Worm (Caenorhabditis elegans) whole organism, young adult: ENCODE data around the gene ZK899.2.
"Not testable (repeated sequence)": the region's sequence is repeated elsewhere in the genome, so short reads cannot be mapped to it uniquely, and the experiment has no call there.

Source experiments
- B0019.2 ChIP-seq: fragments of 200-800 bp; sonication (Bioruptor generic); conservative IDR thresholded peaks from 2 replicates; pipeline ENCODE4 v1.3.6; 2022; ENCODE audit warnings: missing genetic modification reagents, missing genetic modification characterization, missing compliant biosample characterization
- B0336.3 ChIP-seq: fragments of 200-800 bp; sonication (Bioruptor generic); IDR thresholded peaks from 2 replicates; pipeline ENCODE4 v1.3.6; 2022; ENCODE audit warnings: missing genetic modification characterization, missing compliant biosample characterization
- D2030.7 ChIP-seq: fragments of 200-800 bp; sonication (Bioruptor generic); IDR thresholded peaks from 2 replicates; pipeline ENCODE4 v1.3.6; 2022; ENCODE audit warnings: missing genetic modification reagents, missing genetic modification characterization, missing compliant biosample characterization
- F22D6.2 ChIP-seq: sonication (generic microtip); optimal IDR thresholded peaks from 2 replicates; lab custom pipeline; 2016; ENCODE audit warnings: mild to moderate bottlenecking, missing genetic modification characterization, missing compliant biosample characterization
- F33H1.4 ChIP-seq: fragments of 200-800 bp; sonication (Bioruptor generic); IDR thresholded peaks from 2 replicates; pipeline ENCODE4 v1.3.6; 2022; ENCODE audit warnings: missing genetic modification reagents, missing genetic modification characterization, missing compliant biosample characterization
- F52B5.7 ChIP-seq: sonication (generic microtip); optimal IDR thresholded peaks from 2 replicates; lab custom pipeline; 2016; ENCODE audit warnings: mild to moderate bottlenecking, missing genetic modification characterization, missing compliant biosample characterization
- F57C9.4 ChIP-seq: sonication (generic microtip); optimal IDR thresholded peaks from 2 replicates; lab custom pipeline; 2017; ENCODE audit warnings: mild to moderate bottlenecking, missing genetic modification characterization, missing compliant biosample characterization
- T26A5.8 ChIP-seq: sonication (generic microtip); optimal IDR thresholded peaks from 2 replicates; lab custom pipeline; 2016; ENCODE audit warnings: missing genetic modification characterization, missing compliant biosample characterization
- ama-1 ChIP-seq, 3 experiments: fragments of 150-350 bp in 1 of 3; sonication (generic microtip) in 2 of 3; optimal IDR thresholded peaks; 2 replicates each; lab custom pipeline; 2014 to 2018; ENCODE audit warnings: missing biosample characterization in 2 of 3, missing genetic modification characterization in 2 of 3, missing genetic modification reagents in 2 of 3
- aptf-2 ChIP-seq: fragments of 200-800 bp; sonication (Bioruptor generic); conservative IDR thresholded peaks from 2 replicates; pipeline ENCODE4 v1.3.6; 2022; ENCODE audit warnings: missing genetic modification reagents, missing genetic modification characterization, missing compliant biosample characterization
- atf-7 ChIP-seq: sonication (generic microtip); optimal IDR thresholded peaks from 2 replicates; lab custom pipeline; 2017; ENCODE audit warnings: mild to moderate bottlenecking, missing genetic modification characterization, missing compliant biosample characterization
- attf-3 ChIP-seq: fragments of 200-800 bp; sonication (Bioruptor generic); conservative IDR thresholded peaks from 2 replicates; pipeline ENCODE4 v1.3.6; 2022; ENCODE audit warnings: missing genetic modification reagents, missing genetic modification characterization, missing compliant biosample characterization
- attf-5 ChIP-seq: fragments of 200-800 bp; sonication (Bioruptor generic); optimal IDR thresholded peaks from 2 replicates; lab custom pipeline; 2018; ENCODE audit warnings: mild to moderate bottlenecking, missing genetic modification characterization, missing compliant biosample characterization
- bed-1 ChIP-seq: fragments of 200-800 bp; sonication (Bioruptor generic); IDR thresholded peaks from 2 replicates; pipeline ENCODE4 v1.3.6; 2022; ENCODE audit warnings: missing genetic modification reagents, missing genetic modification characterization, missing compliant biosample characterization
- cebp-1 ChIP-seq, 2 experiments: fragments of 200-800 bp in 1 of 2; sonication (Bioruptor generic) in 1 of 2; sonication (generic microtip) in 1 of 2; IDR thresholded peaks in 1 of 2; optimal IDR thresholded peaks in 1 of 2; 2 replicates each; pipeline versions ENCODE4 v1.3.6 to Lab custom; 2017 to 2022; ENCODE audit warnings: missing compliant biosample characterization in 2 of 2, missing genetic modification characterization in 2 of 2, mild to moderate bottlenecking in 1 of 2, missing genetic modification reagents in 1 of 2, moderate library complexity in 1 of 2
- cebp-2 ChIP-seq: fragments of 200-800 bp; sonication (Bioruptor generic); IDR thresholded peaks from 2 replicates; pipeline ENCODE4 v1.3.6; 2022; ENCODE audit warnings: missing genetic modification characterization, missing compliant biosample characterization
- ceh-91 ChIP-seq: fragments of 200-800 bp; sonication (Bioruptor generic); IDR thresholded peaks from 2 replicates; pipeline ENCODE4 v1.3.6; 2022; ENCODE audit warnings: missing genetic modification reagents, missing genetic modification characterization, missing compliant biosample characterization
- dpff-1 ChIP-seq: sonication (generic microtip); optimal IDR thresholded peaks from 2 replicates; lab custom pipeline; 2017; ENCODE audit warnings: mild to moderate bottlenecking, missing genetic modification characterization, missing compliant biosample characterization
- egl-44 ChIP-seq: fragments of 200-800 bp; sonication (Bioruptor generic); IDR thresholded peaks from 2 replicates; pipeline ENCODE4 v1.3.6; 2022; ENCODE audit warnings: missing genetic modification reagents, missing genetic modification characterization, missing compliant biosample characterization
- egrh-3 ChIP-seq: fragments of 200-800 bp; sonication (Bioruptor generic); IDR thresholded peaks from 2 replicates; pipeline ENCODE4 v1.3.6; 2022; ENCODE audit warnings: missing genetic modification reagents, missing genetic modification characterization, missing compliant biosample characterization
- ets-4 ChIP-seq: fragments of 200-800 bp; sonication (Bioruptor generic); optimal IDR thresholded peaks from 2 replicates; lab custom pipeline; 2018; ENCODE audit warnings: mild to moderate bottlenecking, missing genetic modification characterization, missing compliant biosample characterization
- hlh-12 ChIP-seq: sonication (generic microtip); optimal IDR thresholded peaks from 2 replicates; lab custom pipeline; 2016; ENCODE audit warnings: missing genetic modification characterization, missing compliant biosample characterization
- hmg-1.2 ChIP-seq: fragments of 200-800 bp; sonication (Bioruptor generic); IDR thresholded peaks from 2 replicates; pipeline ENCODE4 v1.3.6; 2022; ENCODE audit warnings: missing genetic modification reagents, missing genetic modification characterization, missing compliant biosample characterization
- hrde-1 ChIP-seq: sonication (generic microtip); optimal IDR thresholded peaks from 2 replicates; lab custom pipeline; 2016; ENCODE audit warnings: missing genetic modification characterization, mild to moderate bottlenecking, missing compliant biosample characterization, moderate library complexity, missing genotype, missing genetic modification reagents, borderline replicate concordance
- hsf-1 ChIP-seq: fragments of 200-800 bp; sonication (Bioruptor generic); IDR thresholded peaks from 2 replicates; pipeline ENCODE4 v1.3.6; 2022; ENCODE audit warnings: missing genetic modification reagents, missing genetic modification characterization, missing compliant biosample characterization
- let-526 ChIP-seq: fragments of 200-800 bp; sonication (Bioruptor generic); IDR thresholded peaks from 2 replicates; pipeline ENCODE4 v1.3.6; 2022; ENCODE audit warnings: missing genetic modification reagents, missing genetic modification characterization, missing compliant biosample characterization
- let-607 ChIP-seq, 2 experiments: fragments of 200-800 bp in 1 of 2; sonication (Bioruptor generic) in 1 of 2; sonication (generic microtip) in 1 of 2; optimal IDR thresholded peaks; 2 replicates each; lab custom pipeline; 2016 to 2018; ENCODE audit warnings: mild to moderate bottlenecking in 2 of 2, missing compliant biosample characterization in 2 of 2, missing genetic modification characterization in 2 of 2, moderate library complexity in 2 of 2, missing genotype in 1 of 2
- lsl-1 ChIP-seq: fragments of 200-800 bp; sonication (Bioruptor generic); optimal IDR thresholded peaks from 2 replicates; lab custom pipeline; 2018; ENCODE audit warnings: mild to moderate bottlenecking, missing genetic modification characterization, moderate library complexity, missing compliant biosample characterization
- mcd-1 ChIP-seq: fragments of 200-800 bp; sonication (Bioruptor generic); IDR thresholded peaks from 2 replicates; pipeline ENCODE4 v1.3.6; 2022; ENCODE audit warnings: missing genetic modification reagents, missing genetic modification characterization, missing compliant biosample characterization
- nhr-120 ChIP-seq: fragments of 200-800 bp; sonication (Bioruptor generic); IDR thresholded peaks from 2 replicates; pipeline ENCODE4 v1.3.6; 2022; ENCODE audit warnings: missing genetic modification characterization, missing compliant biosample characterization
- nhr-80 ChIP-seq: sonication (generic microtip); optimal IDR thresholded peaks from 2 replicates; lab custom pipeline; 2016; ENCODE audit warnings: missing genetic modification characterization, missing compliant biosample characterization
- pha-4 ChIP-seq: fragments of 150-350 bp; sonication (generic microtip); optimal IDR thresholded peaks from 2 replicates; lab custom pipeline; 2014; ENCODE audit warnings: missing biosample characterization, missing genetic modification reagents, missing genetic modification characterization
- rcor-1 ChIP-seq: fragments of 200-800 bp; sonication (Bioruptor generic); IDR thresholded peaks from 2 replicates; pipeline ENCODE4 v1.3.6; 2022; ENCODE audit warnings: missing genetic modification reagents, missing genetic modification characterization, missing compliant biosample characterization
- snpc-1.1 ChIP-seq: sonication (generic microtip); optimal IDR thresholded peaks from 2 replicates; lab custom pipeline; 2017; ENCODE audit warnings: missing genetic modification characterization, mild to moderate bottlenecking, missing compliant biosample characterization, antibody characterized with exemption, moderate library complexity, missing genotype, missing genetic modification reagents; ENCODE audit not compliant: insufficient read depth
- snpc-3.4 ChIP-seq: sonication (generic microtip); optimal IDR thresholded peaks from 2 replicates; lab custom pipeline; 2017; ENCODE audit warnings: missing genetic modification characterization, mild to moderate bottlenecking, missing compliant biosample characterization, antibody characterized with exemption, moderate library complexity, missing genotype, missing genetic modification reagents
- somi-1 ChIP-seq: fragments of 200-800 bp; sonication (Bioruptor generic); optimal IDR thresholded peaks from 2 replicates; lab custom pipeline; 2018; ENCODE audit warnings: mild to moderate bottlenecking, missing genetic modification characterization, missing compliant biosample characterization
- sptf-2 ChIP-seq: fragments of 200-800 bp; sonication (Bioruptor generic); optimal IDR thresholded peaks from 2 replicates; lab custom pipeline; 2018; ENCODE audit warnings: mild to moderate bottlenecking, missing genetic modification characterization, missing compliant biosample characterization
- tbp1 ChIP-seq: fragments of 200-800 bp; sonication (Bioruptor generic); optimal IDR thresholded peaks from 2 replicates; lab custom pipeline; 2018; ENCODE audit warnings: mild to moderate bottlenecking, missing genetic modification characterization, missing compliant biosample characterization
- tbx-9 ChIP-seq: sonication (generic microtip); optimal IDR thresholded peaks from 2 replicates; lab custom pipeline; 2016; ENCODE audit warnings: borderline replicate concordance, missing genetic modification characterization, inconsistent platforms, missing compliant biosample characterization
- ztf-18 ChIP-seq: sonication (generic microtip); optimal IDR thresholded peaks from 2 replicates; lab custom pipeline; 2016; ENCODE audit warnings: missing genotype, mild to moderate bottlenecking, missing genetic modification characterization, missing compliant biosample characterization

ZK899.2 gene

ce11 chrX:9465722-9466132 lies 13.9 kb upstream of the ZK899.2 start (continued):
- TF ChIP-seq hrde-1 (tag; lab: Kevin White, UChicago) (peak; percentile 30), ceh-91 (0 out of 2 replicates have a peak, but pooled peaks have one; percentile 9), ama-1 (optimal IDR thresholded peaks at IDR 0.05; lab: Kevin White, UChicago) (no peak), ama-1 (GFP tag; optimal IDR thresholded peaks at IDR 0.05; lab: Kevin White, UChicago) (peak in 1 of 2 experiments; percentile 60), B0019.2 (GFP tag; lab: Robert Waterston, UW) (no peak), aptf-2 (no peak), D2030.7 (GFP tag; lab: Robert Waterston, UW) (no peak), snpc-1.1 (tag; lab: Kevin White, UChicago) (no peak), F52B5.7 (tag; lab: Kevin White, UChicago) (peak; percentile 89), attf-3 (GFP tag; lab: Robert Waterston, UW) (peak; percentile 54), cebp-2 (peak; percentile 97; the same call in 1 of the 2 replicates), egrh-3 (GFP tag; lab: Robert Waterston, UW) (no peak), F33H1.4 (peak; percentile 10; the same call in 1 of the 2 replicates), sptf-2 (GFP tag; lab: Kevin White, UChicago) (peak; percentile 70), tbp1 (GFP tag; lab: Kevin White, UChicago) (peak; percentile 81), nhr-120 (GFP tag; lab: Robert Waterston, UW) (0 out of 2 replicates have a peak, but pooled peaks have one; percentile 82), tbx-9 (no peak), T26A5.8 (no peak), cebp-1 (GFP tag; IDR thresholded peaks at IDR 0.05; lab: Robert Waterston, UW) (peak; percentile 82), cebp-1 (tag; optimal IDR thresholded peaks at IDR 0.05; lab: Kevin White, UChicago) (peak; percentile 97), dpff-1 (peak; percentile 93), hsf-1 (GFP tag; lab: Robert Waterston, UW) (no peak), egl-44 (peak; percentile 85), let-607 (tag; optimal IDR thresholded peaks at IDR 0.05; lab: Kevin White, UChicago) (peak; percentile 69 to 94), ztf-18 (tag; lab: Kevin White, UChicago) (peak; percentile 64), hmg-1.2 (GFP tag; lab: Robert Waterston, UW) (peak; percentile 86), nhr-80 (tag; lab: Kevin White, UChicago) (peak; percentile 96), let-526 (GFP tag; lab: Robert Waterston, UW) (peak; percentile 79; the same call in 1 of the 2 replicates), somi-1 (peak; percentile 99), atf-7 (peak; percentile 99), attf-5 (GFP tag; lab: Kevin White, UChicago) (peak; percentile 70), F57C9.4 (tag; lab: Kevin White, UChicago) (no peak), mcd-1 (GFP tag; lab: Robert Waterston, UW) (peak; percentile 87), pha-4 (tag; lab: Kevin White, UChicago) (peak; percentile 91), hlh-12 (tag; lab: Kevin White, UChicago) (peak; percentile 13), F22D6.2 (tag; lab: Kevin White, UChicago) (peak; percentile 96), rcor-1 (GFP tag; lab: Robert Waterston, UW) (peak; percentile 98), ets-4 (GFP tag; lab: Kevin White, UChicago) (peak; percentile 81), bed-1 (GFP tag; lab: Robert Waterston, UW) (no peak), B0336.3 (GFP tag; lab: Robert Waterston, UW) (peak; percentile 99)

- not testable (repeated sequence) for TF ChIP-seq lsl-1; B0336.3 (GFP tag; lab: Robert Waterston, UW); snpc-3.4 (tag; lab: Kevin White, UChicago)
These were observed 11.3 kb upstream of the ZK899.2 start, which contains the start of gene ZK899.6 for ce11 chrX:9463045-9463444. Gene ZK899.6, plus strand, starts transcription at chrX:9463345.
